Fruit fly (Drosophila melanogaster) whole organism, embryonic: ENCODE data around the gene Hip14.

Experiments used
- Lhr ChIP-seq: fragments of 200-800 bp; sonication (Bioruptor generic); optimal IDR thresholded peaks from 3 replicates; lab custom pipeline; 2017; ENCODE audit warnings: mild to moderate bottlenecking, missing biosample characterization, missing genetic modification reagents, missing genetic modification characterization
- Sin3A ChIP-seq: fragments of >200 bp; optimal IDR thresholded peaks from 2 replicates; lab custom pipeline; 2018
- Tbp ChIP-seq: fragments of >200 bp; optimal IDR thresholded peaks from 2 replicates; lab custom pipeline; 2018; ENCODE audit warnings: missing biosample characterization, missing genetic modification characterization

dm6 chr3L:16014515-16014914 is 26.5 kb downstream of the Hip14 start:
- no peak for TF ChIP-seq Lhr (GFP tag; lab: Kevin White, UChicago)
- no peak for TF ChIP-seq Sin3A (lab: Kevin White, UChicago)
- TF ChIP-seq Tbp (GFP tag; lab: Kevin White, UChicago): no peak
